Worm (Caenorhabditis elegans) whole organism, young adult: ENCODE results near the gene Y116A8C.37.
"Not testable (repeated sequence)": the region's sequence is repeated elsewhere in the genome, so short reads cannot be mapped to it uniquely, and the experiment has no call there.

Source experiments
- B0261.1 ChIP-seq: sonication (generic microtip); optimal IDR thresholded peaks from 2 replicates; lab custom pipeline; 2016; ENCODE audit warnings: mild to moderate bottlenecking, missing genetic modification characterization, moderate library complexity, missing compliant biosample characterization
- C06A6.2 ChIP-seq: fragments of 200-800 bp; sonication (Bioruptor generic); conservative IDR thresholded peaks from 2 replicates; pipeline ENCODE4 v1.3.6; 2022; ENCODE audit warnings: missing genetic modification characterization, missing compliant biosample characterization
- D2030.7 ChIP-seq: fragments of 200-800 bp; sonication (Bioruptor generic); IDR thresholded peaks from 2 replicates; pipeline ENCODE4 v1.3.6; 2022; ENCODE audit warnings: missing genetic modification reagents, missing genetic modification characterization, missing compliant biosample characterization
- F52B5.7 ChIP-seq: sonication (generic microtip); optimal IDR thresholded peaks from 2 replicates; lab custom pipeline; 2016; ENCODE audit warnings: mild to moderate bottlenecking, missing genetic modification characterization, missing compliant biosample characterization
- Y67H2A.10 ChIP-seq: fragments of 200-800 bp; sonication (Bioruptor generic); conservative IDR thresholded peaks from 2 replicates; pipeline ENCODE4 v1.3.6; 2022; ENCODE audit warnings: missing genetic modification reagents, missing genetic modification characterization, missing compliant biosample characterization
- akir-1 ChIP-seq: fragments of 200-800 bp; sonication (Bioruptor generic); optimal IDR thresholded peaks from 2 replicates; lab custom pipeline; 2018; ENCODE audit warnings: mild to moderate bottlenecking, missing genetic modification characterization, moderate library complexity, missing compliant biosample characterization
- aptf-3 ChIP-seq: fragments of 200-800 bp; sonication (Bioruptor generic); IDR thresholded peaks from 2 replicates; pipeline ENCODE4 v1.3.6; 2022; ENCODE audit warnings: missing genetic modification characterization, missing compliant biosample characterization
- athp-1 ChIP-seq: sonication (generic microtip); optimal IDR thresholded peaks from 2 replicates; lab custom pipeline; 2017; ENCODE audit warnings: mild to moderate bottlenecking, missing genetic modification characterization, missing compliant biosample characterization
- attf-6 ChIP-seq: fragments of 200-800 bp; sonication (Bioruptor generic); IDR thresholded peaks from 2 replicates; pipeline ENCODE4 v1.3.6; 2022; ENCODE audit warnings: missing genetic modification reagents, missing genetic modification characterization, missing compliant biosample characterization
- bed-2 ChIP-seq: fragments of 200-800 bp; sonication (Bioruptor generic); IDR thresholded peaks from 2 replicates; pipeline ENCODE4 v1.3.6; 2022; ENCODE audit warnings: missing genetic modification reagents, missing genetic modification characterization, missing compliant biosample characterization
- cebp-2 ChIP-seq: fragments of 200-800 bp; sonication (Bioruptor generic); IDR thresholded peaks from 2 replicates; pipeline ENCODE4 v1.3.6; 2022; ENCODE audit warnings: missing genetic modification characterization, missing compliant biosample characterization
- ceh-100 ChIP-seq: fragments of 200-800 bp; sonication (Bioruptor generic); IDR thresholded peaks from 2 replicates; pipeline ENCODE4 v1.3.6; 2022; ENCODE audit warnings: missing genetic modification reagents, missing genetic modification characterization, missing compliant biosample characterization
- ceh-40 ChIP-seq: fragments of 200-800 bp; sonication (Bioruptor generic); IDR thresholded peaks from 2 replicates; pipeline ENCODE4 v1.3.6; 2022; ENCODE audit warnings: missing genetic modification characterization, missing compliant biosample characterization
- dox-1 ChIP-seq: fragments of 200-800 bp; sonication (Bioruptor generic); IDR thresholded peaks from 2 replicates; pipeline ENCODE4 v1.3.6; 2022; ENCODE audit warnings: missing genetic modification reagents, missing genetic modification characterization, missing compliant biosample characterization
- dpff-1 ChIP-seq: sonication (generic microtip); optimal IDR thresholded peaks from 2 replicates; lab custom pipeline; 2017; ENCODE audit warnings: mild to moderate bottlenecking, missing genetic modification characterization, missing compliant biosample characterization
- egl-44 ChIP-seq: fragments of 200-800 bp; sonication (Bioruptor generic); IDR thresholded peaks from 2 replicates; pipeline ENCODE4 v1.3.6; 2022; ENCODE audit warnings: missing genetic modification reagents, missing genetic modification characterization, missing compliant biosample characterization
- egrh-3 ChIP-seq: fragments of 200-800 bp; sonication (Bioruptor generic); IDR thresholded peaks from 2 replicates; pipeline ENCODE4 v1.3.6; 2022; ENCODE audit warnings: missing genetic modification reagents, missing genetic modification characterization, missing compliant biosample characterization
- hlh-26 ChIP-seq: fragments of 200-800 bp; sonication (Bioruptor generic); conservative IDR thresholded peaks from 2 replicates; pipeline ENCODE4 v1.3.6; 2022; ENCODE audit warnings: missing genetic modification reagents, missing genetic modification characterization, missing compliant biosample characterization
- hmg-1.2 ChIP-seq: fragments of 200-800 bp; sonication (Bioruptor generic); IDR thresholded peaks from 2 replicates; pipeline ENCODE4 v1.3.6; 2022; ENCODE audit warnings: missing genetic modification reagents, missing genetic modification characterization, missing compliant biosample characterization
- hrde-1 ChIP-seq: sonication (generic microtip); optimal IDR thresholded peaks from 2 replicates; lab custom pipeline; 2016; ENCODE audit warnings: missing genetic modification characterization, mild to moderate bottlenecking, missing compliant biosample characterization, moderate library complexity, missing genotype, missing genetic modification reagents, borderline replicate concordance
- hsf-1 ChIP-seq: fragments of 200-800 bp; sonication (Bioruptor generic); IDR thresholded peaks from 2 replicates; pipeline ENCODE4 v1.3.6; 2022; ENCODE audit warnings: missing genetic modification reagents, missing genetic modification characterization, missing compliant biosample characterization
- let-526 ChIP-seq: fragments of 200-800 bp; sonication (Bioruptor generic); IDR thresholded peaks from 2 replicates; pipeline ENCODE4 v1.3.6; 2022; ENCODE audit warnings: missing genetic modification reagents, missing genetic modification characterization, missing compliant biosample characterization
- lin-26 ChIP-seq: fragments of 200-800 bp; sonication (Bioruptor generic); IDR thresholded peaks from 2 replicates; pipeline ENCODE4 v1.3.6; 2022; ENCODE audit warnings: missing genetic modification reagents, missing genetic modification characterization, missing compliant biosample characterization
- lsl-1 ChIP-seq: fragments of 200-800 bp; sonication (Bioruptor generic); optimal IDR thresholded peaks from 2 replicates; lab custom pipeline; 2018; ENCODE audit warnings: mild to moderate bottlenecking, missing genetic modification characterization, moderate library complexity, missing compliant biosample characterization
- mcd-1 ChIP-seq: fragments of 200-800 bp; sonication (Bioruptor generic); IDR thresholded peaks from 2 replicates; pipeline ENCODE4 v1.3.6; 2022; ENCODE audit warnings: missing genetic modification reagents, missing genetic modification characterization, missing compliant biosample characterization
- mes-4 ChIP-seq: sonication (generic microtip); optimal IDR thresholded peaks from 2 replicates; lab custom pipeline; 2016; ENCODE audit warnings: missing genotype, missing genetic modification characterization, missing compliant biosample characterization
- nhr-120 ChIP-seq: fragments of 200-800 bp; sonication (Bioruptor generic); IDR thresholded peaks from 2 replicates; pipeline ENCODE4 v1.3.6; 2022; ENCODE audit warnings: missing genetic modification characterization, missing compliant biosample characterization
- nhr-90 ChIP-seq: sonication (generic microtip); optimal IDR thresholded peaks from 2 replicates; lab custom pipeline; 2016; ENCODE audit warnings: missing genotype, mild to moderate bottlenecking, missing genetic modification characterization, missing compliant biosample characterization
- rpc-1 ChIP-seq, 2 experiments: fragments of 150-350 bp in 1 of 2; sonication (generic microtip) in 1 of 2; optimal IDR thresholded peaks; 2 replicates each; lab custom pipeline; 2014 to 2018; ENCODE audit warnings: missing biosample characterization in 1 of 2, missing genetic modification characterization in 1 of 2, missing genetic modification reagents in 1 of 2, missing genotype in 1 of 2
- snpc-3.4 ChIP-seq: sonication (generic microtip); optimal IDR thresholded peaks from 2 replicates; lab custom pipeline; 2017; ENCODE audit warnings: missing genetic modification characterization, mild to moderate bottlenecking, missing compliant biosample characterization, antibody characterized with exemption, moderate library complexity, missing genotype, missing genetic modification reagents
- snpc-4 ChIP-seq, 5 experiments: fragments of 150-350 bp in 1 of 5; sonication (generic microtip) in 4 of 5; optimal IDR thresholded peaks; 2 replicates each; lab custom pipeline; 2014 to 2018; ENCODE audit warnings: missing genetic modification characterization in 5 of 5, missing biosample characterization in 3 of 5, antibody characterized with exemption in 2 of 5, mild to moderate bottlenecking in 2 of 5, missing compliant biosample characterization in 2 of 5, missing genotype in 2 of 5, moderate library complexity in 2 of 5, missing genetic modification reagents in 1 of 5
- tbp1 ChIP-seq: fragments of 200-800 bp; sonication (Bioruptor generic); optimal IDR thresholded peaks from 2 replicates; lab custom pipeline; 2018; ENCODE audit warnings: mild to moderate bottlenecking, missing genetic modification characterization, missing compliant biosample characterization
- unc-130 ChIP-seq: sonication (generic microtip); optimal IDR thresholded peaks from 2 replicates; lab custom pipeline; 2016; ENCODE audit warnings: missing genetic modification reagents, missing genetic modification characterization, missing compliant biosample characterization
- xnd-1 ChIP-seq: sonication (generic microtip); optimal IDR thresholded peaks from 2 replicates; lab custom pipeline; 2016; ENCODE audit warnings: missing genotype, missing genetic modification reagents, missing genetic modification characterization, missing compliant biosample characterization
- zim-3 ChIP-seq: sonication (generic microtip); optimal IDR thresholded peaks from 2 replicates; lab custom pipeline; 2017; ENCODE audit warnings: mild to moderate bottlenecking, missing genetic modification characterization, moderate library complexity, missing compliant biosample characterization
- ztf-22 ChIP-seq: fragments of 200-800 bp; sonication (Bioruptor generic); optimal IDR thresholded peaks from 2 replicates; lab custom pipeline; 2018; ENCODE audit warnings: mild to moderate bottlenecking, missing genetic modification characterization, moderate library complexity, missing compliant biosample characterization
- ztf-25 ChIP-seq: fragments of 200-800 bp; sonication (Bioruptor generic); IDR thresholded peaks from 2 replicates; pipeline ENCODE4 v1.3.6; 2022; ENCODE audit warnings: missing genetic modification reagents, missing genetic modification characterization, missing compliant biosample characterization
- ztf-26 ChIP-seq: sonication (generic microtip); optimal IDR thresholded peaks from 2 replicates; lab custom pipeline; 2017; ENCODE audit warnings: missing genetic modification characterization, missing compliant biosample characterization

Gene Y116A8C.37

ce11 chrIV:17150418-17150817 is 19.5 kb upstream of the Y116A8C.37 start (continued):
- TF ChIP-seq hlh-26 (GFP tag; lab: Robert Waterston, UW) (no peak), ztf-26 (tag; lab: Kevin White, UChicago) (no peak), unc-130 (GFP tag; lab: Kevin White, UChicago) (no peak), lin-26 (GFP tag; lab: Robert Waterston, UW) (peak; percentile 64; the same call in 1 of the 2 replicates), egl-44 (GFP tag; lab: Robert Waterston, UW) (no peak), snpc-3.4 (tag; lab: Kevin White, UChicago) (no peak), C06A6.2 (GFP tag; lab: Robert Waterston, UW) (no peak), Y67H2A.10 (no peak), akir-1 (GFP tag; lab: Kevin White, UChicago) (no peak), ceh-100 (GFP tag; lab: Robert Waterston, UW) (0 out of 2 replicates have a peak, but pooled peaks have one; percentile 30), F52B5.7 (no peak), athp-1 (no peak)

ce11 chrIV:17141641-17142040 is 10.7 kb upstream of the Y116A8C.37 start:
- peak; percentile 96 for TF ChIP-seq hsf-1 (GFP tag; lab: Robert Waterston, UW)

- TF ChIP-seq egrh-3 (GFP tag; lab: Robert Waterston, UW) (peak; percentile 77; the same call in 1 of the 2 replicates), lin-26 (GFP tag; lab: Robert Waterston, UW) (0 out of 2 replicates have a peak, but pooled peaks have one; percentile 30), cebp-2 (GFP tag; lab: Robert Waterston, UW) (0 out of 2 replicates have a peak, but pooled peaks have one; percentile 67)
These were observed 10.0 kb upstream of the Y116A8C.37 start for ce11 chrIV:17140936-17141335.

ce11 chrIV:17127224-17127623 is 3.7 kb downstream of the Y116A8C.37 start:
- TF ChIP-seq tbp1, result peak; percentile 82
- not testable (repeated sequence) for TF ChIP-seq rpc-1 (optimal IDR thresholded peaks at IDR 0.05; lab: Kevin White, UChicago); snpc-4 (GFP tag; optimal IDR thresholded peaks at IDR 0.05; lab: Kevin White, UChicago)
- TF ChIP-seq rpc-1 (tag; optimal IDR thresholded peaks at IDR 0.05; lab: Kevin White, UChicago), result peak; percentile 65
- peak; percentile 53 for TF ChIP-seq B0261.1 (tag; lab: Kevin White, UChicago)
- 0 out of 2 replicates have a peak, but pooled peaks have one; percentile 56 for TF ChIP-seq ztf-25 (GFP tag; lab: Robert Waterston, UW)
- 0 out of 2 replicates have a peak, but pooled peaks have one; percentile 15 for TF ChIP-seq hmg-1.2 (GFP tag; lab: Robert Waterston, UW)
- TF ChIP-seq snpc-4 (tag; optimal IDR thresholded peaks at IDR 0.05; lab: Kevin White, UChicago), result peak in 1 of 4 experiments; percentile 82
- TF ChIP-seq attf-6 (GFP tag; lab: Robert Waterston, UW), result 0 out of 2 replicates have a peak, but pooled peaks have one; percentile 19
- 0 out of 2 replicates have a peak, but pooled peaks have one; percentile 8 for TF ChIP-seq dox-1

- TF ChIP-seq ceh-40 (GFP tag; lab: Robert Waterston, UW) (no peak), C06A6.2 (GFP tag; lab: Robert Waterston, UW) (no peak), lsl-1 (GFP tag; lab: Kevin White, UChicago) (no peak), egrh-3 (GFP tag; lab: Robert Waterston, UW) (no peak), nhr-90 (tag; lab: Kevin White, UChicago) (no peak)
These were observed 4.4 kb downstream of the Y116A8C.37 start for ce11 chrIV:17126512-17126911.

- no peak for TF ChIP-seq mes-4 (tag; lab: Kevin White, UChicago)
- no peak for TF ChIP-seq hlh-26 (GFP tag; lab: Robert Waterston, UW)
- TF ChIP-seq ztf-26 (tag; lab: Kevin White, UChicago), result no peak
- TF ChIP-seq mcd-1 (GFP tag; lab: Robert Waterston, UW), result no peak
- no peak for TF ChIP-seq snpc-4 (GFP tag; optimal IDR thresholded peaks at IDR 0.05; lab: Kevin White, UChicago)
- peak in 2 of 4 experiments; percentile 46 to 79 for TF ChIP-seq snpc-4 (tag; optimal IDR thresholded peaks at IDR 0.05; lab: Kevin White, UChicago)
- no peak for TF ChIP-seq bed-2 (GFP tag; lab: Robert Waterston, UW)
- no peak for TF ChIP-seq F52B5.7
- TF ChIP-seq D2030.7 (GFP tag; lab: Robert Waterston, UW), result peak; percentile 59; the same call in 1 of the 2 replicates
- TF ChIP-seq hrde-1 (tag; lab: Kevin White, UChicago), result no peak
- no peak for TF ChIP-seq ztf-22 (GFP tag; lab: Kevin White, UChicago)
- TF ChIP-seq dpff-1 (tag; lab: Kevin White, UChicago), result no peak
- TF ChIP-seq zim-3 (tag; lab: Kevin White, UChicago), result no peak
- TF ChIP-seq nhr-120 (GFP tag; lab: Robert Waterston, UW), result no peak
- TF ChIP-seq let-526, result no peak
- peak; percentile 78; the same call in 1 of the 2 replicates for TF ChIP-seq attf-6 (GFP tag; lab: Robert Waterston, UW)
- TF ChIP-seq xnd-1 (tag; lab: Kevin White, UChicago), result peak; percentile 56
- no peak for TF ChIP-seq aptf-3 (GFP tag; lab: Robert Waterston, UW)
These were observed 5.0 kb downstream of the Y116A8C.37 start for ce11 chrIV:17125967-17126366.
